Fruit fly (Drosophila melanogaster): ENCODE measurements around the gene CG1394.

Gene CG1394

DNA sequence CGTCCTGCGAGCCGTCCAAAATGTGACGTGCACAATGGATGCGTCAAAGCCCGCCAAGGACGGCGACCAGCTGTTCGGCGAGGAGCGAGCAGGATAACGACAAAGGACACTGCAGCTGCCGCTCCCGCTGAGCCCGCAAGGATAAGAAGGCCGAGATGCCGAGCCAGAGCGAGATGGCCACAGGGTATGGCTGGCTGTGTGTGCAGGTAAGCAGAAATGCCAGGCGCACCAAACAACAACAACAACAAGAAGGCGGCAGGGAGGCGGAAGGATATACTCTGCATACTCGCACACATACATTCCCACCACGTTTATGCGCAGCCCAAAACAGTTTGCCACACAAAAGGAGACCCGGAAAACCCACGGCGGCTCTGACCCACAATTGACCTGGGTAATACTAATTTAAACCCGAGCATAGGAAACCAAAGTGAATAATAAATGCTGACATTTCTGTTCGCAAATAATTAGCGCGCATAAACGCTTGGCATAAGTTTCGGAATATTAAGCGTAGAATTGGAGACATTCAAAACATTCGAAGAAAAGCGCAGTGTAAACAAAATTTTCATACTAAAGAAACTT is 23.8 kb downstream of the CG1394 start (continued):
- TF ChIP-seq CG10209 (GFP tag; optimal IDR thresholded peaks at IDR 0.05): no peak
- TF ChIP-seq sd (tag; optimal IDR thresholded peaks at IDR 0.05): no peak
- 0 out of 3 replicates have a peak, but pooled peaks have one; percentile 10 for TF ChIP-seq CG17361 (GFP tag; IDR thresholded peaks at IDR 0.05)
- TF ChIP-seq sna (GFP tag; IDR thresholded peaks at IDR 0.05; ENCODE audit: partially characterized antibody): no peak
- no peak for TF ChIP-seq CG13894 (tag; optimal IDR thresholded peaks at IDR 0.05)
- TF ChIP-seq klu (GFP tag; IDR thresholded peaks at IDR 0.05): no peak
- TF ChIP-seq otp (GFP tag; IDR thresholded peaks at IDR 0.05): 0 out of 3 replicates have a peak, but pooled peaks have one; percentile 39
- peak; percentile 1 for TF ChIP-seq gcm (GFP tag; optimal IDR thresholded peaks at IDR 0.05)
- TF ChIP-seq Doc3 (GFP tag; IDR thresholded peaks at IDR 0.05; ENCODE audit: partially characterized antibody): no peak
- TF ChIP-seq eve (GFP tag; optimal IDR thresholded peaks at IDR 0.05): no peak
- no peak for TF ChIP-seq ERR (GFP tag; optimal IDR thresholded peaks at IDR 0.05)
- TF ChIP-seq CG18476 (GFP tag; optimal IDR thresholded peaks at IDR 0.05): no peak
- TF ChIP-seq pan (optimal IDR thresholded peaks at IDR 0.05): no peak
- peak in 1 of 2 experiments; percentile 61 for TF ChIP-seq pan (GFP tag; optimal IDR thresholded peaks at IDR 0.05 in 1 of 2, IDR thresholded peaks at IDR 0.05 in 1 of 2)
- TF ChIP-seq CG12391 (tag; optimal IDR thresholded peaks at IDR 0.05): peak; percentile 30
- TF ChIP-seq Gsc (GFP tag; IDR thresholded peaks at IDR 0.05): no peak
- TF ChIP-seq CG4424 (GFP tag; optimal IDR thresholded peaks at IDR 0.05): no peak
- TF ChIP-seq CG3726 (GFP tag; IDR thresholded peaks at IDR 0.05): 0 out of 3 replicates have a peak, but pooled peaks have one; percentile 26
- TF ChIP-seq dm (GFP tag; optimal IDR thresholded peaks at IDR 0.05): no peak
- no peak for TF ChIP-seq onecut (GFP tag; IDR thresholded peaks at IDR 0.05)
- peak; percentile 25 for TF ChIP-seq Xbp1 (GFP tag; optimal IDR thresholded peaks at IDR 0.05)
- no peak for TF ChIP-seq dmrt99B (tag; optimal IDR thresholded peaks at IDR 0.05)
- TF ChIP-seq row (GFP tag; IDR thresholded peaks at IDR 0.05): peak; percentile 64
- TF ChIP-seq bsh (GFP tag; optimal IDR thresholded peaks at IDR 0.05): peak in 1 of 2 experiments; percentile 26
- TF ChIP-seq Drgx (GFP tag; IDR thresholded peaks at IDR 0.05): 0 out of 2 replicates have a peak, but pooled peaks have one; percentile 22
- no peak for TF ChIP-seq her (GFP tag; optimal IDR thresholded peaks at IDR 0.05)
- no peak for TF ChIP-seq CG15601 (tag; optimal IDR thresholded peaks at IDR 0.05)
- no peak for TF ChIP-seq cad (GFP tag; optimal IDR thresholded peaks at IDR 0.05)
- TF ChIP-seq scrt (GFP tag; optimal IDR thresholded peaks at IDR 0.05): no peak
- no peak for TF ChIP-seq Max (GFP tag; optimal IDR thresholded peaks at IDR 0.05)
- no peak for TF ChIP-seq sima (GFP tag; optimal IDR thresholded peaks at IDR 0.05)
- no peak for TF ChIP-seq Ets97D (GFP tag; optimal IDR thresholded peaks at IDR 0.05)
- peak; percentile 3 for TF ChIP-seq CG7786 (GFP tag; optimal IDR thresholded peaks at IDR 0.05)
- TF ChIP-seq CG13296 (GFP tag; optimal IDR thresholded peaks at IDR 0.05): no peak
- peak; percentile 44 for TF ChIP-seq gem (tag; optimal IDR thresholded peaks at IDR 0.05)
- TF ChIP-seq CG30403 (GFP tag; optimal IDR thresholded peaks at IDR 0.05): peak; percentile 17
- TF ChIP-seq fd102C (GFP tag; optimal IDR thresholded peaks at IDR 0.05): no peak
- no peak for TF ChIP-seq croc (GFP tag; conservative IDR thresholded peaks at IDR 0.05)
- 0 out of 2 replicates have a peak, but pooled peaks have one; percentile 26 for TF ChIP-seq Rfx (GFP tag; IDR thresholded peaks at IDR 0.05)
- peak; percentile 24 for TF ChIP-seq twi (tag; optimal IDR thresholded peaks at IDR 0.05)
- TF ChIP-seq CG6813 (GFP tag; optimal IDR thresholded peaks at IDR 0.05): no peak
- TF ChIP-seq CG15514 (GFP tag; optimal IDR thresholded peaks at IDR 0.05): no peak
- TF ChIP-seq gro (GFP tag; optimal IDR thresholded peaks at IDR 0.05): peak; percentile 4
- TF ChIP-seq gcm2 (GFP tag; optimal IDR thresholded peaks at IDR 0.05): no peak
- TF ChIP-seq gsb (GFP tag; IDR thresholded peaks at IDR 0.05): no peak
- TF ChIP-seq CG2678 (tag; optimal IDR thresholded peaks at IDR 0.05): peak; percentile 54
- TF ChIP-seq Dek (tag; optimal IDR thresholded peaks at IDR 0.05): no peak
- no peak for TF ChIP-seq tap (tag; optimal IDR thresholded peaks at IDR 0.05)
- TF ChIP-seq CG31441 (GFP tag; IDR thresholded peaks at IDR 0.05): no peak
- TF ChIP-seq sim (GFP tag; IDR thresholded peaks at IDR 0.05): no peak
